Worm (Caenorhabditis elegans) whole organism, midembryonic: ENCODE measurements around the gene T22B2.1.

ENCODE experiments used
- T22C8.4 ChIP-seq: fragments of 200-800 bp; sonication (Bioruptor generic); IDR thresholded peaks from 2 replicates; pipeline ENCODE4 v1.3.6; 2022; ENCODE audit warnings: missing genetic modification characterization, missing compliant biosample characterization
- cog-1 ChIP-seq: sonication (generic microtip); optimal IDR thresholded peaks from 2 replicates; lab custom pipeline; 2016; ENCODE audit warnings: missing genetic modification characterization, missing compliant biosample characterization
- flt-1 ChIP-seq: fragments of 200-800 bp; sonication (Bioruptor generic); IDR thresholded peaks from 2 replicates; pipeline ENCODE4 v1.3.6; 2022; ENCODE audit warnings: missing genetic modification characterization, missing compliant biosample characterization
- klf-2 ChIP-seq: fragments of 200-800 bp; sonication (Bioruptor generic); conservative IDR thresholded peaks from 2 replicates; pipeline ENCODE4 v1.3.6; 2022; ENCODE audit warnings: missing genetic modification reagents, missing genetic modification characterization, missing compliant biosample characterization
- med-1 ChIP-seq: sonication (generic microtip); optimal IDR thresholded peaks from 2 replicates; lab custom pipeline; 2017; ENCODE audit warnings: missing genetic modification characterization, mild to moderate bottlenecking, missing compliant biosample characterization, antibody characterized with exemption, missing genetic modification reagents; ENCODE audit not compliant: insufficient read depth
- ref-1 ChIP-seq: fragments of 200-800 bp; sonication (Bioruptor generic); conservative IDR thresholded peaks from 2 replicates; pipeline ENCODE4 v1.3.6; 2022; ENCODE audit warnings: missing genetic modification reagents, missing genetic modification characterization, missing compliant biosample characterization
- tab-1 ChIP-seq: fragments of 200-800 bp; sonication (Bioruptor generic); IDR thresholded peaks from 2 replicates; pipeline ENCODE4 v1.3.6; 2022; ENCODE audit warnings: missing genetic modification characterization, missing compliant biosample characterization
- ztf-23 ChIP-seq: fragments of 200-800 bp; sonication (Bioruptor generic); IDR thresholded peaks from 2 replicates; pipeline ENCODE4 v1.3.6; 2022; ENCODE audit warnings: missing genetic modification reagents, missing genetic modification characterization, missing compliant biosample characterization
- ztf-29 ChIP-seq: fragments of 200-800 bp; sonication (Bioruptor generic); IDR thresholded peaks from 2 replicates; pipeline ENCODE4 v1.3.6; 2022; ENCODE audit warnings: missing genetic modification reagents, missing genetic modification characterization, missing compliant biosample characterization

The T22B2.1 gene

DNA sequence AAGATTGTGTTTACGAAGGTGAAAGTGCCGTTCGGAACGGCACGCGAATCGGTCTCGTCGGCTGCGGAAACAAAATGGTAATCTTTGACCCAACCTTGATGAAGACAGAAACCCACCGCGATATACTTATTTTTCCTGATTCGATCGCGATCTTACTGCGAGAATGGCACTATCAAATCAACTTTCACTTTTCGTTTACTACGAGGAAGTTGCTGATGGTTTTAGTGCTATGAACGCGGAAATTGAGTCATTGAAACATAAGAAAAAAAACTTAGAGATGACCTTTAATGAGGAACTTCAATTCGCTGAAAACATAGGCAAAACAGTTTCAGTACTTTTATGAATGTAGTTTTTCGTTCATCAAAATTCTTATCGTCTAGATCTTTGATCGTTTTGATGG, 6.8 kb downstream of the T22B2.1 start:
- TF ChIP-seq med-1 (GFP tag; lab: Kevin White, UChicago) (no peak), ztf-29 (no peak), cog-1 (tag; lab: Kevin White, UChicago) (no peak), ref-1 (GFP tag; lab: Robert Waterston, UW) (no peak), ztf-23 (GFP tag; lab: Robert Waterston, UW) (no peak), T22C8.4 (GFP tag; lab: Robert Waterston, UW) (no peak), flt-1 (GFP tag; lab: Robert Waterston, UW) (no peak), klf-2 (GFP tag; lab: Robert Waterston, UW) (no peak), tab-1 (GFP tag; lab: Robert Waterston, UW) (no peak)

DNA sequence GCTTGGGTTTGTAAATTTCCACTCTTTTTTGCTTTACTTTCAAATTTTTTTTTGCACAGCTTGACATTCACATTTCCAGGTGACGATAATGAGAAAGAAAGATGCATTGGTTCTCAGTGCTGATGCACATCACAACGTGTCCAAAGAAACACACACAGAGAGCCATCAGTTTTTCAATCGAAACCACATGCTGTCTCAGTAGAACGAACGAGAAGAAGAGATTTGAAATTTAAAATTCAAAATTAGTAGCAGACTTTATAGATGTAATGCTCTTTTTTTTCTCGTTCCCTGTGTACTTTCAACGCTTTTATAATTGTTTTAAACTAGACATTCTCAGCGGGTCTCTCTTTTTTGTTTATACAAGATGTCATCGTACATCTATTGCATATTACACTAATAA, 11.6 kb downstream of the T22B2.1 start:
- TF ChIP-seq T22C8.4 (GFP tag; lab: Robert Waterston, UW) (no peak), flt-1 (GFP tag; lab: Robert Waterston, UW) (no peak), ztf-29 (no peak), ref-1 (GFP tag; lab: Robert Waterston, UW) (no peak), klf-2 (GFP tag; lab: Robert Waterston, UW) (no peak), med-1 (GFP tag; lab: Kevin White, UChicago) (no peak), tab-1 (GFP tag; lab: Robert Waterston, UW) (no peak), cog-1 (tag; lab: Kevin White, UChicago) (no peak), ztf-23 (GFP tag; lab: Robert Waterston, UW) (no peak)

ce11 chrX:3937884-3938283, 12.0 kb downstream of the T22B2.1 start:
- TF ChIP-seq klf-2 (GFP tag; lab: Robert Waterston, UW) (no peak), ref-1 (GFP tag; lab: Robert Waterston, UW) (no peak), flt-1 (GFP tag; lab: Robert Waterston, UW) (no peak), cog-1 (tag; lab: Kevin White, UChicago) (no peak), T22C8.4 (GFP tag; lab: Robert Waterston, UW) (no peak), tab-1 (GFP tag; lab: Robert Waterston, UW) (no peak), med-1 (GFP tag; lab: Kevin White, UChicago) (no peak), ztf-29 (no peak), ztf-23 (GFP tag; lab: Robert Waterston, UW) (no peak)

DNA sequence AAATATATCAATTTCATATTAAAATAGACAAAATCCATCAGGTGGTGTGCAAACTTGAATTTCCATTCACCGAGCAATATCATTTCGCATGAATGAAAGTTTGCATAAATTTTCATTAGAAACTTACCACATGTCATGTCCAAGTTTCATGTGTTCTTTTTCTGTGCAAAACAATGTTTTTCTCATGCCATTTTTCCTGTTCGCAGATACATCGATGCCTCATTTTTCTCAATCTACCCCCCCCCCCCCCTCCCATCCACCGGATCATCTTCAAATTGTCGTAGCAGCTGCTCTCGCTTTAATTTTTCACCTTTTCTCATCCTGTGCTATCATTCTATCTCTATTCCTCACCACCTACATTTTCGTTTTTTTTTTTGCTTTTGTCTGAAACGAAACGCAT, 13.1 kb downstream of the T22B2.1 start, which contains the start of gene T19D2.3:
T19D2.3 (plus strand) TSS at position 301 of the 400 bp plus-strand sequence.
- TF ChIP-seq ref-1 (GFP tag; lab: Robert Waterston, UW), result no peak

DNA sequence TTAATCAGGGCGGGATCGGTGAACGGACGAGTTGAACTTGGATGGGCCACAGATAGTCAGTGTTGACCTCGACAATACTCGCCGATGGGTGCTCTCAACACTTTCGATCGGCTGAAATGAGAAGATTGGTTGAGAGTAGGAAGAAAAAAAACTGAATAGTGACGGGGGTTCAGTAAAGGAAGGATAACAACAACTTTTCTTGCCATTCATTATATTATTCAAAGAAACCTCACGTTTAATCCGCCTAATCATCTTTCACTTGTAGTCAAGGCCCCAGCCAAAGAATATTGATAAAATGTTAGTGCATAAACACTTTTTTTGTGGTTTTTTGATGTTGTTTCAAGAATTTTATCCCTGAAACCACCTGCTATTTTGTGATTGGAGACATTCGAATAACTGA, 16.4 kb downstream of the T22B2.1 start, which contains the start of gene T19D2.13:
T19D2.13 (minus strand) TSS at position 101 of the 400 bp plus-strand sequence.
- TF ChIP-seq klf-2 (GFP tag; lab: Robert Waterston, UW), result no peak
- TF ChIP-seq flt-1 (GFP tag; lab: Robert Waterston, UW), result no peak
- TF ChIP-seq tab-1 (GFP tag; lab: Robert Waterston, UW), result no peak
- TF ChIP-seq ztf-23 (GFP tag; lab: Robert Waterston, UW), result no peak
- no peak for TF ChIP-seq cog-1 (tag; lab: Kevin White, UChicago)
- TF ChIP-seq ref-1 (GFP tag; lab: Robert Waterston, UW), result no peak
- no peak for TF ChIP-seq T22C8.4 (GFP tag; lab: Robert Waterston, UW)
- no peak for TF ChIP-seq med-1 (GFP tag; lab: Kevin White, UChicago)
- no peak for TF ChIP-seq ztf-29

DNA sequence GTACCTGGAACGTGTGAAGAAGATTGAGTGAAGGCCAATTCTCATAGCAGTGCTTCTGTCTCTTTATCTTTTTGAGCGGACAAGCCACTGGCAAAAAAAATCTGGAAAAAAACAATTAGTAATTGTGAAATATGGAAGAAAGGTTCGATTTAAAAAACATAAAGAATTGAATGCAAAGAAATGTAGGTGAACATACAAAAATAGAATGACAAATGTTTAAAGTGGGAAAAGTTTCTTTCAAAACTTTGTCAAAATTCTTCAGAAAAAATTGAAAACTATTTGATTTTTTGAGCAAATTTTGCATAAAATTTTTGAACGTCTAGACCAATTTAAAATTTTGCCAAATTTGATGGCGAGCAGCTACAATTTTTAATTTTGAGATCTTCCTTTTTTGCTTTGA, 17.3 kb downstream of the T22B2.1 start, which contains the start of gene ptp-4A2:
ptp-4A2 (minus strand) TSS at position 101 of the 400 bp plus-strand sequence.
- TF ChIP-seq T22C8.4 (GFP tag; lab: Robert Waterston, UW), result no peak

ce11 chrX:3944073-3944472, 18.2 kb downstream of the T22B2.1 start:
- no peak for TF ChIP-seq med-1 (GFP tag; lab: Kevin White, UChicago)
- no peak for TF ChIP-seq T22C8.4 (GFP tag; lab: Robert Waterston, UW)
- TF ChIP-seq klf-2 (GFP tag; lab: Robert Waterston, UW), result no peak
- TF ChIP-seq ref-1 (GFP tag; lab: Robert Waterston, UW), result no peak

ce11 chrX:3944961-3945587, 19.2 kb downstream of the T22B2.1 start:
- no peak for TF ChIP-seq T22C8.4 (GFP tag; lab: Robert Waterston, UW)
- no peak for TF ChIP-seq ref-1 (GFP tag; lab: Robert Waterston, UW)
- no peak for TF ChIP-seq med-1 (GFP tag; lab: Kevin White, UChicago)
- no peak for TF ChIP-seq tab-1 (GFP tag; lab: Robert Waterston, UW)
- TF ChIP-seq ztf-23 (GFP tag; lab: Robert Waterston, UW), result no peak
- no peak for TF ChIP-seq flt-1 (GFP tag; lab: Robert Waterston, UW)
- TF ChIP-seq klf-2 (GFP tag; lab: Robert Waterston, UW), result no peak
- no peak for TF ChIP-seq ztf-29
- TF ChIP-seq cog-1 (tag; lab: Kevin White, UChicago), result no peak

DNA sequence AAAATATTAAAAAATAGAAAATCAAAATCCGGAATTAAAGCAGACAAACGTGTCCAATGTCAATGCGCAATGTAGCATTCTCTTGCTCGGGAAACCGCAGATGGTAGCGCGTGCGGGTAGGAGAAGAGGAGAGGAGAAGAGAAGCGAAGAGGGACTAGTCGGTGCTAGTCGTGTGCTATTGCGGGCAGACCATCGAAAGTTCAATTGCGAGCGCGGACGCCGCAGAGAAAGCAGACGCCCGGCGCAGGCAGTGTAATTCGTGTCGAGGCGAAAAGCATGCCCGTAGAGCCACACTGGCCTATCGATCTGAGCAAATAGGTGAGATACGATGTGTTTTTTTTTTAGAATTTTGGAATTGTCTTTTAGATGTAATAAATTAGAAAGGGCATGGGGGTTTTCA, 19.8 kb downstream of the T22B2.1 start:
- TF ChIP-seq cog-1 (tag; lab: Kevin White, UChicago), result peak; percentile 8
- 0 out of 2 replicates have a peak, but pooled peaks have one; percentile 34 for TF ChIP-seq klf-2 (GFP tag; lab: Robert Waterston, UW)
- TF ChIP-seq ref-1 (GFP tag; lab: Robert Waterston, UW), result no peak
- TF ChIP-seq med-1 (GFP tag; lab: Kevin White, UChicago), result no peak

DNA sequence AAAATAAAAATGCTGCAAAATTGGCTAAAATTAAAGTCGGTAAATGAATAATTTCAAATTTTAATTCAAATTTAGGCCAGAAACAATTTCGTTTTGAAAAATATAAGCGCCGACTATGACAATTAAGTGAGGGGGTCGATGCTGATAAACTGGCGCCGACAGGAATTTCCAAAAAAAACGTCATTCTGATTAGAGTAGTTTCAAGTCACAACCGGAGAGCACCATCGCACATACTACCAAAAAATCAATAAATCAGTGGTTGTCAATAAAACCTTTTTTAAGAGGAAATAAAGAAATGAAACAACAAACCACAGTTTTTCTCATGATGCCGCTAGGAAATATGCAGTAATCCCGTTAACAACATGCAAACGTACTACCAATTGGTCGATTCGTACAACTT, 23.1 kb downstream of the T22B2.1 start:
- TF ChIP-seq ztf-23 (GFP tag; lab: Robert Waterston, UW) (no peak), ref-1 (GFP tag; lab: Robert Waterston, UW) (no peak), flt-1 (GFP tag; lab: Robert Waterston, UW) (no peak), cog-1 (tag; lab: Kevin White, UChicago) (no peak), ztf-29 (no peak)
